In genomic region chrV:7733240-7733765, ce11 we compare ENCODE assay signal across 4 worm cellular contexts.
A peak's percentile ranks its signal among the peaks of the same experiment; 100 is the strongest.
TF ChIP-seq lines count a peak whose summit lies in the region.

No protein-coding gene starts in this region.

TF ChIP-seq in whole organism, L1 larva, 84 proteins besides CTCF, POLR2A, EP300 and RAD21:
- TF ChIP-seq hpl-2 (GFP tag; optimal IDR thresholded peaks at IDR 0.05; lab: Kevin White, UChicago) (no peak), ztf-4 (tag; optimal IDR thresholded peaks at IDR 0.05; lab: Kevin White, UChicago) (no peak), unc-86 (tag; optimal IDR thresholded peaks at IDR 0.05; lab: Kevin White, UChicago) (no peak), nhr-85 (tag; lab: Kevin White, UChicago) (no peak), egl-13 (tag; optimal IDR thresholded peaks at IDR 0.05; lab: Kevin White, UChicago) (no peak), ama-1 (optimal IDR thresholded peaks at IDR 0.05; lab: Kevin White, UChicago) (peak; percentile 52), nhr-84 (tag; optimal IDR thresholded peaks at IDR 0.05; lab: Kevin White, UChicago) (no peak), unc-130 (tag; optimal IDR thresholded peaks at IDR 0.05; lab: Kevin White, UChicago) (no peak), unc-98 (GFP tag; IDR thresholded peaks at IDR 0.05; lab: Robert Waterston, UW) (no peak)

TF ChIP-seq in whole organism, L2 larva, 48 proteins besides CTCF, POLR2A, EP300 and RAD21:
- TF ChIP-seq zag-1 (tag; optimal IDR thresholded peaks at IDR 0.05; lab: Kevin White, UChicago) = no peak
- no peak for TF ChIP-seq blmp-1 (tag; optimal IDR thresholded peaks at IDR 0.05; lab: Kevin White, UChicago; ENCODE audit: insufficient read depth)
- peak; percentile 4 for TF ChIP-seq ceh-16 (tag; optimal IDR thresholded peaks at IDR 0.05; lab: Kevin White, UChicago)
- TF ChIP-seq lin-13 (GFP tag; optimal IDR thresholded peaks at IDR 0.05; lab: Kevin White, UChicago) = peak; percentile 20
- TF ChIP-seq dmd-4 (tag; optimal IDR thresholded peaks at IDR 0.05; lab: Kevin White, UChicago) = no peak
- no peak for TF ChIP-seq nhr-237 (tag; optimal IDR thresholded peaks at IDR 0.05; lab: Kevin White, UChicago)

TF ChIP-seq in whole organism, L4 larva, 104 proteins besides CTCF, POLR2A, EP300 and RAD21 (continues in another document):
- no peak for TF ChIP-seq daf-12 (tag; optimal IDR thresholded peaks at IDR 0.05; lab: Kevin White, UChicago)
- TF ChIP-seq nhr-48 (tag; optimal IDR thresholded peaks at IDR 0.05; lab: Kevin White, UChicago) = peak; percentile 13
- TF ChIP-seq nhr-41 (GFP tag; IDR thresholded peaks at IDR 0.05; lab: Robert Waterston, UW) = no peak
- TF ChIP-seq mdt-29 (GFP tag; IDR thresholded peaks at IDR 0.05; lab: Robert Waterston, UW) = no peak
- TF ChIP-seq snpc-1.2 (GFP tag; IDR thresholded peaks at IDR 0.05; lab: Robert Waterston, UW) = no peak
- no peak for TF ChIP-seq mdl-1 (tag; optimal IDR thresholded peaks at IDR 0.05; lab: Kevin White, UChicago)
- no peak for TF ChIP-seq D1046.2 (GFP tag; IDR thresholded peaks at IDR 0.05; lab: Robert Waterston, UW)
- TF ChIP-seq nhr-25 (tag; optimal IDR thresholded peaks at IDR 0.05; lab: Kevin White, UChicago; ENCODE audit: borderline replicate concordance, insufficient read depth) = no peak
- TF ChIP-seq fos-1 (tag; optimal IDR thresholded peaks at IDR 0.05; lab: Kevin White, UChicago) = no peak
- no peak for TF ChIP-seq F10B5.3 (tag; optimal IDR thresholded peaks at IDR 0.05; lab: Kevin White, UChicago)
- TF ChIP-seq nhr-10 (tag; optimal IDR thresholded peaks at IDR 0.05; lab: Kevin White, UChicago) = no peak
- no peak for TF ChIP-seq R02D3.7 (tag; optimal IDR thresholded peaks at IDR 0.05; lab: Kevin White, UChicago)
- TF ChIP-seq zip-2 (tag; optimal IDR thresholded peaks at IDR 0.05; lab: Kevin White, UChicago) = no peak
- TF ChIP-seq pha-4 (GFP tag; IDR thresholded peaks at IDR 0.05; lab: Robert Waterston, UW) = no peak
- no peak for TF ChIP-seq pha-4 (tag; optimal IDR thresholded peaks at IDR 0.05; lab: Kevin White, UChicago)
- TF ChIP-seq vab-7 (GFP tag; IDR thresholded peaks at IDR 0.05; lab: Robert Waterston, UW) = no peak
- no peak for TF ChIP-seq mxl-3 (GFP tag; optimal IDR thresholded peaks at IDR 0.05; lab: Kevin White, UChicago)
- TF ChIP-seq egl-43 (GFP tag; IDR thresholded peaks at IDR 0.05; lab: Robert Waterston, UW) = 0 out of 2 replicates have a peak, but pooled peaks have one; percentile 24
- TF ChIP-seq mxl-2 (GFP tag; conservative IDR thresholded peaks at IDR 0.05; lab: Robert Waterston, UW) = no peak
- 0 out of 2 replicates have a peak, but pooled peaks have one; percentile 9 for TF ChIP-seq zip-11 (GFP tag; IDR thresholded peaks at IDR 0.05; lab: Robert Waterston, UW)
- TF ChIP-seq ama-1 (optimal IDR thresholded peaks at IDR 0.05; lab: Kevin White, UChicago) = peak; percentile 46
- no peak for TF ChIP-seq hmg-1.1 (GFP tag; IDR thresholded peaks at IDR 0.05; lab: Robert Waterston, UW)
- no peak for TF ChIP-seq zfp-3 (GFP tag; conservative IDR thresholded peaks at IDR 0.05; lab: Robert Waterston, UW)
- TF ChIP-seq lin-15B (tag; optimal IDR thresholded peaks at IDR 0.05; lab: Kevin White, UChicago) = no peak
- peak; percentile 83 for TF ChIP-seq aha-1 (tag; lab: Kevin White, UChicago)
- TF ChIP-seq mep-1 (tag; optimal IDR thresholded peaks at IDR 0.05; lab: Kevin White, UChicago) = peak; percentile 26
- TF ChIP-seq F26F4.8 (GFP tag; conservative IDR thresholded peaks at IDR 0.05; lab: Robert Waterston, UW) = no peak
- no peak for TF ChIP-seq ZK546.5 (tag; optimal IDR thresholded peaks at IDR 0.05; lab: Kevin White, UChicago)
- TF ChIP-seq lim-7 (GFP tag; IDR thresholded peaks at IDR 0.05; lab: Robert Waterston, UW) = 0 out of 2 replicates have a peak, but pooled peaks have one; percentile 26
- no peak for TF ChIP-seq attf-4 (tag; optimal IDR thresholded peaks at IDR 0.05; lab: Kevin White, UChicago)
- peak; percentile 1 for TF ChIP-seq Y5F2A.4 (GFP tag; optimal IDR thresholded peaks at IDR 0.05; lab: Kevin White, UChicago)
- no peak for TF ChIP-seq jun-1 (tag; optimal IDR thresholded peaks at IDR 0.05; lab: Kevin White, UChicago)
- TF ChIP-seq lsy-2 (tag; optimal IDR thresholded peaks at IDR 0.05; lab: Kevin White, UChicago) = peak in 1 of 2 experiments; percentile 32
- TF ChIP-seq ztf-11 (tag; optimal IDR thresholded peaks at IDR 0.05; lab: Kevin White, UChicago) = no peak
- no peak for TF ChIP-seq set-16 (GFP tag; IDR thresholded peaks at IDR 0.05; lab: Robert Waterston, UW)
- TF ChIP-seq dmd-8 (GFP tag; IDR thresholded peaks at IDR 0.05; lab: Robert Waterston, UW) = no peak
- TF ChIP-seq daf-19 (GFP tag; conservative IDR thresholded peaks at IDR 0.05; lab: Robert Waterston, UW) = no peak
- no peak for TF ChIP-seq nhr-11 (tag; optimal IDR thresholded peaks at IDR 0.05; lab: Kevin White, UChicago)
- no peak for TF ChIP-seq dve-1 (tag; optimal IDR thresholded peaks at IDR 0.05; lab: Kevin White, UChicago; ENCODE audit: insufficient read depth)
- no peak for TF ChIP-seq tag-97 (GFP tag; IDR thresholded peaks at IDR 0.05; lab: Robert Waterston, UW)
- TF ChIP-seq fkh-10 (GFP tag; optimal IDR thresholded peaks at IDR 0.05; lab: Kevin White, UChicago) = no peak

TF ChIP-seq in whole organism, young adult, 124 proteins besides CTCF, POLR2A, EP300 and RAD21 (continues in another document):
- no peak for TF ChIP-seq lin-35 (GFP tag; optimal IDR thresholded peaks at IDR 0.05; lab: Kevin White, UChicago)
- 0 out of 2 replicates have a peak, but pooled peaks have one; percentile 77 for TF ChIP-seq cebp-2 (GFP tag; IDR thresholded peaks at IDR 0.05; lab: Robert Waterston, UW)
- TF ChIP-seq K11D2.4 (GFP tag; IDR thresholded peaks at IDR 0.05; lab: Robert Waterston, UW) = no peak
- TF ChIP-seq F22D6.2 (tag; optimal IDR thresholded peaks at IDR 0.05; lab: Kevin White, UChicago) = no peak
- TF ChIP-seq Y95B8A.8 (GFP tag; IDR thresholded peaks at IDR 0.05; lab: Robert Waterston, UW) = no peak
- no peak for TF ChIP-seq chd-7 (tag; optimal IDR thresholded peaks at IDR 0.05; lab: Kevin White, UChicago)
- TF ChIP-seq snpc-1.3 (tag; optimal IDR thresholded peaks at IDR 0.05; lab: Kevin White, UChicago; ENCODE audit: insufficient read depth) = no peak
- TF ChIP-seq pbrm-1 (GFP tag; IDR thresholded peaks at IDR 0.05; lab: Robert Waterston, UW) = 0 out of 2 replicates have a peak, but pooled peaks have one; percentile 32
- no peak for TF ChIP-seq F39B2.1 (GFP tag; IDR thresholded peaks at IDR 0.05; lab: Robert Waterston, UW)
- TF ChIP-seq ztf-22 (GFP tag; optimal IDR thresholded peaks at IDR 0.05; lab: Kevin White, UChicago) = no peak
- TF ChIP-seq F33H1.4 (GFP tag; IDR thresholded peaks at IDR 0.05; lab: Robert Waterston, UW) = no peak
- peak; percentile 9 for TF ChIP-seq F52B5.7 (tag; optimal IDR thresholded peaks at IDR 0.05; lab: Kevin White, UChicago)
- no peak for TF ChIP-seq repo-1 (tag; optimal IDR thresholded peaks at IDR 0.05; lab: Kevin White, UChicago)
- no peak for TF ChIP-seq dox-1 (GFP tag; IDR thresholded peaks at IDR 0.05; lab: Robert Waterston, UW)
- TF ChIP-seq aptf-3 (GFP tag; IDR thresholded peaks at IDR 0.05; lab: Robert Waterston, UW) = 0 out of 2 replicates have a peak, but pooled peaks have one; percentile 15
- TF ChIP-seq him-1 (tag; optimal IDR thresholded peaks at IDR 0.05; lab: Kevin White, UChicago) = no peak
- no peak for TF ChIP-seq F55B11.4 (tag; optimal IDR thresholded peaks at IDR 0.05; lab: Kevin White, UChicago; ENCODE audit: borderline replicate concordance, insufficient read depth)
- TF ChIP-seq ccch-3 (GFP tag; optimal IDR thresholded peaks at IDR 0.05; lab: Kevin White, UChicago) = no peak
- TF ChIP-seq somi-1 (GFP tag; optimal IDR thresholded peaks at IDR 0.05; lab: Kevin White, UChicago) = no peak
- no peak for TF ChIP-seq lsl-1 (GFP tag; optimal IDR thresholded peaks at IDR 0.05; lab: Kevin White, UChicago)
- no peak for TF ChIP-seq ceh-40 (GFP tag; IDR thresholded peaks at IDR 0.05; lab: Robert Waterston, UW)
- no peak for TF ChIP-seq attf-6 (GFP tag; IDR thresholded peaks at IDR 0.05; lab: Robert Waterston, UW)
- no peak for TF ChIP-seq madf-3 (GFP tag; IDR thresholded peaks at IDR 0.05; lab: Robert Waterston, UW)
- TF ChIP-seq let-607 (tag; optimal IDR thresholded peaks at IDR 0.05; lab: Kevin White, UChicago) = no peak
- TF ChIP-seq rec-8 (tag; optimal IDR thresholded peaks at IDR 0.05; lab: Kevin White, UChicago) = no peak
- no peak for TF ChIP-seq fkh-3 (tag; optimal IDR thresholded peaks at IDR 0.05; lab: Kevin White, UChicago)
- no peak for TF ChIP-seq unc-130 (GFP tag; optimal IDR thresholded peaks at IDR 0.05; lab: Kevin White, UChicago)
- TF ChIP-seq hlh-12 (tag; optimal IDR thresholded peaks at IDR 0.05; lab: Kevin White, UChicago) = no peak
- TF ChIP-seq Y53F4B.3 (GFP tag; IDR thresholded peaks at IDR 0.05; lab: Robert Waterston, UW) = no peak
- no peak for TF ChIP-seq lin-26 (GFP tag; IDR thresholded peaks at IDR 0.05; lab: Robert Waterston, UW)
- peak; percentile 42; the same call in 1 of the 2 replicates for TF ChIP-seq madf-6 (GFP tag; IDR thresholded peaks at IDR 0.05; lab: Robert Waterston, UW)
- TF ChIP-seq pha-4 (tag; optimal IDR thresholded peaks at IDR 0.05; lab: Kevin White, UChicago) = no peak
- TF ChIP-seq D2030.7 (GFP tag; IDR thresholded peaks at IDR 0.05; lab: Robert Waterston, UW) = no peak
- TF ChIP-seq hmg-20 (GFP tag; IDR thresholded peaks at IDR 0.05; lab: Robert Waterston, UW) = no peak
- TF ChIP-seq K12H6.12 (tag; optimal IDR thresholded peaks at IDR 0.05; lab: Kevin White, UChicago) = no peak
- TF ChIP-seq nhr-80 (tag; optimal IDR thresholded peaks at IDR 0.05; lab: Kevin White, UChicago) = no peak
- peak; percentile 80 for TF ChIP-seq B0336.3 (GFP tag; IDR thresholded peaks at IDR 0.05; lab: Robert Waterston, UW)
- TF ChIP-seq xnd-1 (tag; optimal IDR thresholded peaks at IDR 0.05; lab: Kevin White, UChicago) = no peak
- no peak for TF ChIP-seq die-1 (tag; optimal IDR thresholded peaks at IDR 0.05; lab: Kevin White, UChicago)
- TF ChIP-seq ama-1 (optimal IDR thresholded peaks at IDR 0.05; lab: Kevin White, UChicago) = no peak
- peak in 1 of 2 experiments; percentile 43 for TF ChIP-seq ama-1 (GFP tag; optimal IDR thresholded peaks at IDR 0.05; lab: Kevin White, UChicago)
- TF ChIP-seq attf-3 (GFP tag; conservative IDR thresholded peaks at IDR 0.05; lab: Robert Waterston, UW) = no peak
- no peak for TF ChIP-seq snpc-1.1 (tag; optimal IDR thresholded peaks at IDR 0.05; lab: Kevin White, UChicago; ENCODE audit: insufficient read depth)
- no peak for TF ChIP-seq tbp1 (GFP tag; optimal IDR thresholded peaks at IDR 0.05; lab: Kevin White, UChicago)
- no peak for TF ChIP-seq sptf-2 (GFP tag; optimal IDR thresholded peaks at IDR 0.05; lab: Kevin White, UChicago)
- no peak for TF ChIP-seq lag-1 (GFP tag; IDR thresholded peaks at IDR 0.05; lab: Robert Waterston, UW)
- peak; percentile 31 for TF ChIP-seq F49E8.2 (tag; optimal IDR thresholded peaks at IDR 0.05; lab: Kevin White, UChicago; ENCODE audit: insufficient read depth)
